Fruit fly (Drosophila melanogaster) whole organism, adult: ENCODE data around the gene CG9926.

Experiments
- CG11617 ChIP-seq: fragments of 200-800 bp; sonication (Bioruptor generic); optimal IDR thresholded peaks from 2 replicates; lab custom pipeline; 2017; ENCODE audit warnings: mild to moderate bottlenecking, missing biosample characterization, missing genetic modification reagents, missing genetic modification characterization
- CG12768 ChIP-seq: fragments of 200-800 bp; sonication (Bioruptor generic); optimal IDR thresholded peaks from 2 replicates; lab custom pipeline; 2017; ENCODE audit warnings: missing biosample characterization, missing genetic modification characterization, mild to moderate bottlenecking, moderate library complexity, missing genetic modification reagents
- CG14711 ChIP-seq: fragments of 200-800 bp; sonication (Bioruptor generic); optimal IDR thresholded peaks from 2 replicates; lab custom pipeline; 2018; ENCODE audit warnings: missing biosample characterization, mild to moderate bottlenecking, missing genetic modification characterization, moderate library complexity
- CG33017 ChIP-seq: fragments of 200-800 bp; sonication (Bioruptor generic); optimal IDR thresholded peaks from 2 replicates; lab custom pipeline; 2018; ENCODE audit warnings: missing biosample characterization, mild to moderate bottlenecking, missing genetic modification characterization, moderate library complexity
- CG7045 ChIP-seq: fragments of 200-800 bp; sonication (Bioruptor generic); optimal IDR thresholded peaks from 2 replicates; lab custom pipeline; 2017; ENCODE audit warnings: missing biosample characterization, mild to moderate bottlenecking, missing genetic modification characterization
- Hr96 ChIP-seq: fragments of 200-800 bp; sonication (Bioruptor generic); optimal IDR thresholded peaks from 2 replicates; lab custom pipeline; 2016; ENCODE audit warnings: missing biosample characterization, missing genetic modification characterization
- bab1 ChIP-seq: fragments of 200-800 bp; sonication (Bioruptor generic); optimal IDR thresholded peaks from 3 replicates; lab custom pipeline; 2019; ENCODE audit warnings: missing biosample characterization, mild to moderate bottlenecking, missing genetic modification characterization, moderate library complexity
- cnc ChIP-seq, 2 experiments: fragments of >200 bp; optimal IDR thresholded peaks; 2 replicates each; lab custom pipeline; 2017
- kay ChIP-seq: fragments of 200-800 bp; sonication (Bioruptor generic); peaks from one replicate; lab custom pipeline; 2016; ENCODE audit warnings: missing biosample characterization, missing genetic modification characterization, borderline replicate concordance
- ovo ChIP-seq: fragments of 200-800 bp; sonication (Bioruptor generic); optimal IDR thresholded peaks from 2 replicates; lab custom pipeline; 2016; ENCODE audit warnings: missing biosample characterization, missing genetic modification characterization

DNA sequence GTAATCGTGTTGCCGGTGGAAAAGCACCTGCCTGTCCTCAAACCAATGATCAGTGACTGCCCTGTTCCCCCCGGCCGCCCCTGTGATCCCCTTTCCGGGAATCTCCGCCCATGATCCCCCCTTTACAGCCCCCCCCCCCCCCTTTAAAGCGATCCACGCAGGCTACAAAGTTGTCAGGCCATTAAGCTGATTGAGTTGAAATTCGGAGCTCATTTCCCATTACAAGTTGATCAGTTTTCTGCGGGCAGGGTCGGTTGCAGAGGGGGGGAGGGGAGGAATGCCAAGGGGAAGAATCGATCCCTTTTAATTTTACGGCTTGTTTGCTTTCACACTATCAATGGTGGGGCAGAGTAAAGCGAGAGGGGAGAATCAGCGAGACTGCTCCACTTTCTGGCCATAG, 17.0 kb downstream of the CG9926 start:
- TF ChIP-seq CG11617 (no peak), CG33017 (tag; lab: Kevin White, UChicago) (no peak), cnc (optimal IDR thresholded peaks at IDR 0.05; lab: Kevin White, UChicago) (no peak), CG14711 (tag; lab: Kevin White, UChicago) (no peak), CG7045 (no peak), kay (GFP tag; lab: Kevin White, UChicago) (no peak), ovo (GFP tag; lab: Kevin White, UChicago) (no peak), Hr96 (GFP tag; lab: Kevin White, UChicago) (no peak), bab1 (GFP tag; lab: Kevin White, UChicago) (no peak), CG12768 (GFP tag; lab: Kevin White, UChicago) (no peak)
